Fruit fly (Drosophila melanogaster) whole organism, embryonic: ENCODE results near the gene CG14715.

ENCODE experiments used
- BEAF-32 ChIP-seq: fragments of 200-800 bp; sonication (Bioruptor generic); optimal IDR thresholded peaks from 3 replicates; lab custom pipeline; 2017; ENCODE audit warnings: missing biosample characterization, missing genetic modification characterization, mild to moderate bottlenecking, moderate library complexity, missing genetic modification reagents
- C15 ChIP-seq: fragments of 200-800 bp; sonication (Bioruptor generic); IDR thresholded peaks from 3 replicates; pipeline ENCODE4 v1.3.6; 2022; ENCODE audit warnings: missing biosample characterization, missing genetic modification characterization
- CG11247 ChIP-seq: fragments of 200-800 bp; sonication (Bioruptor generic); IDR thresholded peaks from 2 replicates; pipeline ENCODE4 v1.3.6; 2022; ENCODE audit warnings: missing biosample characterization, missing genetic modification characterization
- CG11504 ChIP-seq: fragments of 200-800 bp; sonication (Bioruptor generic); optimal IDR thresholded peaks from 3 replicates; lab custom pipeline; 2019; ENCODE audit warnings: missing biosample characterization, mild to moderate bottlenecking, missing genetic modification characterization, moderate library complexity
- CG1603 ChIP-seq: fragments of 200-800 bp; sonication (Bioruptor generic); optimal IDR thresholded peaks from 2 replicates; lab custom pipeline; 2019; ENCODE audit warnings: missing biosample characterization, mild to moderate bottlenecking, missing genetic modification characterization, moderate library complexity
- CG17328 ChIP-seq: fragments of 200-800 bp; sonication (Bioruptor generic); IDR thresholded peaks from 2 replicates; pipeline ENCODE4 v1.3.6; 2022; ENCODE audit warnings: missing biosample characterization, missing genetic modification characterization
- CG18599 ChIP-seq: fragments of 200-800 bp; sonication (Bioruptor generic); optimal IDR thresholded peaks from 3 replicates; lab custom pipeline; 2017; ENCODE audit warnings: missing biosample characterization, missing genetic modification characterization, mild to moderate bottlenecking, moderate library complexity, missing genetic modification reagents
- CG18619 ChIP-seq: fragments of 200-800 bp; sonication (Bioruptor generic); optimal IDR thresholded peaks from 3 replicates; lab custom pipeline; 2017; ENCODE audit warnings: missing biosample characterization, mild to moderate bottlenecking, missing genetic modification characterization
- CG30431 ChIP-seq: fragments of 200-800 bp; sonication (Bioruptor generic); optimal IDR thresholded peaks from 2 replicates; lab custom pipeline; 2017; ENCODE audit warnings: missing biosample characterization, missing genetic modification characterization
- CG3163 ChIP-seq: fragments of 200-800 bp; sonication (Bioruptor generic); optimal IDR thresholded peaks from 3 replicates; lab custom pipeline; 2016; ENCODE audit warnings: missing biosample characterization, missing genetic modification characterization
- CG32532 ChIP-seq: fragments of 200-800 bp; sonication (Bioruptor generic); IDR thresholded peaks from 2 replicates; pipeline ENCODE4 v1.3.6; 2022; ENCODE audit warnings: missing biosample characterization, missing genetic modification characterization
- CG34376 ChIP-seq: fragments of 200-800 bp; sonication (Bioruptor generic); optimal IDR thresholded peaks from 2 replicates; lab custom pipeline; 2018; ENCODE audit warnings: missing biosample characterization, mild to moderate bottlenecking, missing genetic modification characterization
- CG3726 ChIP-seq: fragments of 200-800 bp; sonication (Bioruptor generic); IDR thresholded peaks from 3 replicates; pipeline ENCODE4, ENCODE4 v1.3.6; 2022; ENCODE audit warnings: missing biosample characterization, missing genetic modification characterization
- CG6689 ChIP-seq: fragments of 200-800 bp; sonication (Bioruptor generic); IDR thresholded peaks from 2 replicates; pipeline ENCODE4 v1.3.6; 2022; ENCODE audit warnings: missing biosample characterization, missing genetic modification characterization
- CG9876 ChIP-seq: fragments of 200-800 bp; sonication (Bioruptor generic); optimal IDR thresholded peaks from 2 replicates; lab custom pipeline; 2016; ENCODE audit warnings: missing biosample characterization, missing genetic modification characterization
- Dip2 ChIP-seq: fragments of 200-800 bp; sonication (Bioruptor generic); IDR thresholded peaks from 2 replicates; pipeline ENCODE4 v1.3.6; 2022; ENCODE audit warnings: missing biosample characterization, missing genetic modification characterization
- Doc2 ChIP-seq: fragments of 200-800 bp; sonication (Bioruptor generic); IDR thresholded peaks from 2 replicates; pipeline ENCODE4 v1.3.6; 2022; ENCODE audit warnings: missing biosample characterization, missing genetic modification characterization
- Drgx ChIP-seq: fragments of 200-800 bp; sonication (Bioruptor generic); IDR thresholded peaks from 2 replicates; pipeline ENCODE4 v1.3.6; 2022; ENCODE audit warnings: missing biosample characterization, missing genetic modification characterization
- GATAe ChIP-seq: fragments of 200-800 bp; sonication (Bioruptor generic); conservative IDR thresholded peaks from 2 replicates; pipeline ENCODE4 v1.3.6; 2022; ENCODE audit warnings: missing biosample characterization, missing genetic modification characterization
- Hand ChIP-seq: fragments of 200-800 bp; sonication (Bioruptor generic); optimal IDR thresholded peaks from 2 replicates; lab custom pipeline; 2017; ENCODE audit warnings: mild to moderate bottlenecking, missing biosample characterization, missing genetic modification reagents, missing genetic modification characterization
- HmgZ ChIP-seq: fragments of 200-800 bp; sonication (Bioruptor generic); optimal IDR thresholded peaks from 2 replicates; lab custom pipeline; 2018; ENCODE audit warnings: missing biosample characterization, mild to moderate bottlenecking, missing genetic modification characterization
- Hr39 ChIP-seq: fragments of >200 bp; optimal IDR thresholded peaks from 2 replicates; lab custom pipeline; 2017
- Hsf ChIP-seq: fragments of 200-800 bp; sonication (Bioruptor generic); optimal IDR thresholded peaks from 3 replicates; lab custom pipeline; 2016; ENCODE audit warnings: missing biosample characterization, missing genetic modification characterization
- Meics ChIP-seq: fragments of 200-800 bp; sonication (Bioruptor generic); optimal IDR thresholded peaks from 2 replicates; lab custom pipeline; 2017; ENCODE audit warnings: missing biosample characterization, mild to moderate bottlenecking, missing genetic modification characterization
- Mes4 ChIP-seq: fragments of 200-800 bp; sonication (Bioruptor generic); optimal IDR thresholded peaks from 2 replicates; lab custom pipeline; 2016; ENCODE audit warnings: missing biosample characterization, missing genetic modification characterization
- Nf-YB ChIP-seq: fragments of 200-800 bp; sonication (Bioruptor generic); optimal IDR thresholded peaks from 3 replicates; lab custom pipeline; 2019; ENCODE audit warnings: missing biosample characterization, mild to moderate bottlenecking, missing genetic modification characterization, moderate library complexity
- Optix ChIP-seq: fragments of 200-800 bp; sonication (Bioruptor generic); IDR thresholded peaks from 3 replicates; pipeline ENCODE4 v1.3.6; 2022; ENCODE audit warnings: missing biosample characterization, missing genetic modification characterization
- PHDP ChIP-seq: fragments of 200-800 bp; sonication (Bioruptor generic); optimal IDR thresholded peaks from 3 replicates; lab custom pipeline; 2018; ENCODE audit warnings: missing biosample characterization, mild to moderate bottlenecking, missing genetic modification characterization, moderate library complexity
- Ravus ChIP-seq: fragments of 200-800 bp; sonication (Bioruptor generic); IDR thresholded peaks from 2 replicates; pipeline ENCODE4 v1.3.6; 2022; ENCODE audit warnings: missing biosample characterization, missing genetic modification characterization
- Sin3A ChIP-seq: fragments of >200 bp; optimal IDR thresholded peaks from 2 replicates; lab custom pipeline; 2018
- Sox100B ChIP-seq: fragments of 200-800 bp; sonication (Bioruptor generic); optimal IDR thresholded peaks from 3 replicates; lab custom pipeline; 2018; ENCODE audit warnings: missing biosample characterization, mild to moderate bottlenecking, missing genetic modification characterization
- Xbp1 ChIP-seq: fragments of 200-800 bp; sonication (Bioruptor generic); optimal IDR thresholded peaks from 3 replicates; lab custom pipeline; 2016; ENCODE audit warnings: missing biosample characterization, mild to moderate bottlenecking, missing genetic modification characterization
- ash1 ChIP-seq: fragments of 200-800 bp; sonication (Bioruptor generic); optimal IDR thresholded peaks from 2 replicates; lab custom pipeline; 2018; ENCODE audit warnings: missing biosample characterization, mild to moderate bottlenecking, missing genetic modification characterization
- chif ChIP-seq, 2 experiments: fragments of 200-800 bp; sonication (Bioruptor generic); optimal IDR thresholded peaks; 3 replicates each; lab custom pipeline; 2016; ENCODE audit warnings: missing biosample characterization in 2 of 2, missing genetic modification characterization in 2 of 2
- chm ChIP-seq: fragments of 200-800 bp; sonication (Bioruptor generic); IDR thresholded peaks from 2 replicates; pipeline ENCODE4 v1.3.6; 2022; ENCODE audit warnings: missing biosample characterization, missing genetic modification characterization
- ci ChIP-seq: fragments of 200-800 bp; sonication (Bioruptor generic); IDR thresholded peaks from 3 replicates; pipeline ENCODE4 v1.3.6; 2022; ENCODE audit warnings: missing biosample characterization, missing genetic modification characterization
- dpn ChIP-seq, 2 experiments: fragments of 200-800 bp; sonication (Bioruptor generic); optimal IDR thresholded peaks; 3 replicates each; lab custom pipeline; 2016; ENCODE audit warnings: missing biosample characterization in 2 of 2, missing genetic modification characterization in 2 of 2
- eve ChIP-seq, 2 experiments: fragments of >200 bp; optimal IDR thresholded peaks; 2 replicates each; lab custom pipeline; 2017; ENCODE audit warnings: missing biosample characterization in 2 of 2, missing genetic modification characterization in 2 of 2
- gsb-n ChIP-seq: fragments of 200-800 bp; sonication (Bioruptor generic); optimal IDR thresholded peaks from 3 replicates; lab custom pipeline; 2018; ENCODE audit warnings: missing biosample characterization, mild to moderate bottlenecking, missing genetic modification characterization
- inv ChIP-seq: fragments of 200-800 bp; sonication (Bioruptor generic); IDR thresholded peaks from 2 replicates; pipeline ENCODE4 v1.3.6; 2022; ENCODE audit warnings: missing biosample characterization, missing genetic modification characterization; ENCODE audit not compliant: partially characterized antibody
- jumu ChIP-seq: fragments of 200-800 bp; sonication (Bioruptor generic); optimal IDR thresholded peaks from 3 replicates; lab custom pipeline; 2016; ENCODE audit warnings: missing biosample characterization, missing genetic modification characterization
- knrl ChIP-seq: fragments of 200-800 bp; sonication (Bioruptor generic); IDR thresholded peaks from 3 replicates; pipeline ENCODE4 v1.3.6; 2022; ENCODE audit warnings: missing biosample characterization, missing genetic modification characterization; ENCODE audit not compliant: partially characterized antibody
- nerfin-2 ChIP-seq: fragments of 200-800 bp; sonication (Bioruptor generic); IDR thresholded peaks from 2 replicates; pipeline ENCODE4 v1.3.6; 2022; ENCODE audit warnings: missing biosample characterization, missing genetic modification characterization; ENCODE audit not compliant: partially characterized antibody
- pan ChIP-seq, 4 experiments: fragments of >200 bp in 3 of 4; fragments of 200-800 bp in 1 of 4; sonication (Bioruptor generic) in 1 of 4; optimal IDR thresholded peaks in 3 of 4; IDR thresholded peaks in 1 of 4; 2 replicates each; pipeline versions ENCODE4 v1.3.6 to Lab custom; 2017 to 2022; ENCODE audit warnings: missing biosample characterization in 2 of 4, missing genetic modification characterization in 2 of 4, mixed read lengths in 1 of 4
- pho ChIP-seq: fragments of 200-800 bp; sonication (Bioruptor generic); optimal IDR thresholded peaks from 2 replicates; lab custom pipeline; 2016; ENCODE audit warnings: missing biosample characterization, missing genetic modification characterization
- pros ChIP-seq: fragments of 200-800 bp; sonication (Bioruptor generic); optimal IDR thresholded peaks from 3 replicates; lab custom pipeline; 2019; ENCODE audit warnings: missing biosample characterization, mild to moderate bottlenecking, missing genetic modification characterization, moderate library complexity
- rib ChIP-seq: fragments of 200-800 bp; sonication (Bioruptor generic); IDR thresholded peaks from 2 replicates; pipeline ENCODE4 v1.3.6; 2022; ENCODE audit warnings: missing biosample characterization, missing genetic modification characterization
- sim ChIP-seq: fragments of 200-800 bp; sonication (Bioruptor generic); IDR thresholded peaks from 2 replicates; pipeline ENCODE4 v1.3.6; 2022; ENCODE audit warnings: missing biosample characterization, missing genetic modification characterization
- slbo ChIP-seq: fragments of 200-800 bp; sonication (Bioruptor generic); IDR thresholded peaks from 2 replicates; pipeline ENCODE4 v1.3.6; 2022; ENCODE audit warnings: missing biosample characterization, missing genetic modification characterization
- slp2 ChIP-seq: fragments of 200-800 bp; sonication (Bioruptor generic); optimal IDR thresholded peaks from 2 replicates; lab custom pipeline; 2016; ENCODE audit warnings: missing biosample characterization, missing genetic modification characterization
- tio ChIP-seq: fragments of 200-800 bp; sonication (Bioruptor generic); optimal IDR thresholded peaks from 2 replicates; lab custom pipeline; 2017; ENCODE audit warnings: missing biosample characterization, missing genetic modification characterization, inconsistent platforms
- tx ChIP-seq: fragments of 200-800 bp; sonication (Bioruptor generic); optimal IDR thresholded peaks from 2 replicates; lab custom pipeline; 2016; ENCODE audit warnings: missing biosample characterization, missing genetic modification characterization

CG14715 gene

DNA sequence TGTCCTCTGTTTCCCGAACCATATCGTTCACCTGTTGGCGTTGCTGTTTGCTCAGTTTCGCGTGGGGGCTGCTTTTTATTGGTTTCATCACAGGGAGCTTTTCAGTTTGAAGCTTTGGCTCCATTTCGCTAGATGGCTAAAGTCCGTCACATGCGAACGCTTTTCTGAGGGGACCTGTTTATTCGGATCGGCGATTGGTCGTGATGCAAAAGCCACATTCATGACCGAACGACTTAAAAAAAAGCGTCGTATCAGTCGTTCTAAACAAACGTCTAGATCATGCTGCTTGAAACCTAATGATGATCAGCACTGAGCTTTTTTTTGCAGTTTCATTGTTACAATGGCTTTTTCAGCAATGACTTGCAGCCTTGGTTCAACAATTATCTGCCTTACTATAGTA is 15.9 kb downstream of the CG14715 start, which contains the start of gene CG6908 (continued):
- no peak for TF ChIP-seq CG6689 (GFP tag; lab: Robert Waterston, UW)
- TF ChIP-seq GATAe, result no peak
- TF ChIP-seq HmgZ (tag; lab: Kevin White, UChicago), result peak; percentile 44
- no peak for TF ChIP-seq Hsf (GFP tag; lab: Kevin White, UChicago)
- TF ChIP-seq CG18599, result peak; percentile 10
- TF ChIP-seq CG30431 (GFP tag; lab: Kevin White, UChicago), result no peak
- no peak for TF ChIP-seq sim (GFP tag; lab: Robert Waterston, UW)
- no peak for TF ChIP-seq Doc2 (GFP tag; lab: Robert Waterston, UW)
- no peak for TF ChIP-seq rib (GFP tag; lab: Robert Waterston, UW)
- no peak for TF ChIP-seq Mes4 (GFP tag; lab: Kevin White, UChicago)
- TF ChIP-seq tio, result no peak
- no peak for TF ChIP-seq CG11504
- no peak for TF ChIP-seq CG3163 (GFP tag; lab: Kevin White, UChicago)
- TF ChIP-seq Dip2 (GFP tag; lab: Robert Waterston, UW), result no peak
- TF ChIP-seq CG17328 (GFP tag; lab: Robert Waterston, UW), result no peak
- TF ChIP-seq CG18619 (GFP tag; lab: Kevin White, UChicago), result no peak
- TF ChIP-seq Sin3A (lab: Kevin White, UChicago), result no peak
- no peak for TF ChIP-seq chif (GFP tag; optimal IDR thresholded peaks at IDR 0.05; lab: Kevin White, UChicago)
- peak; percentile 83 for TF ChIP-seq Nf-YB (GFP tag; lab: Kevin White, UChicago)
- TF ChIP-seq Xbp1, result no peak
- TF ChIP-seq Sox100B (GFP tag; lab: Kevin White, UChicago), result no peak
- no peak for TF ChIP-seq C15 (GFP tag; lab: Robert Waterston, UW)
- no peak for TF ChIP-seq slp2 (GFP tag; lab: Kevin White, UChicago)
- TF ChIP-seq Meics (GFP tag; lab: Kevin White, UChicago), result no peak
- no peak for TF ChIP-seq BEAF-32 (GFP tag; lab: Kevin White, UChicago)
- no peak for TF ChIP-seq tx (GFP tag; lab: Kevin White, UChicago)
- no peak for TF ChIP-seq Hr39 (lab: Kevin White, UChicago)
- TF ChIP-seq ash1, result no peak
- TF ChIP-seq inv (GFP tag; lab: Robert Waterston, UW), result no peak
- TF ChIP-seq nerfin-2 (GFP tag; lab: Robert Waterston, UW), result no peak
- TF ChIP-seq CG34376 (GFP tag; lab: Kevin White, UChicago), result peak; percentile 46
- no peak for TF ChIP-seq pan (optimal IDR thresholded peaks at IDR 0.05; lab: Kevin White, UChicago)
- peak in 1 of 2 experiments; percentile 24 for TF ChIP-seq pan (GFP tag; optimal IDR thresholded peaks at IDR 0.05 in 1 of 2, IDR thresholded peaks at IDR 0.05 in 1 of 2)
- TF ChIP-seq Hand (GFP tag; lab: Kevin White, UChicago), result no peak
- TF ChIP-seq CG9876 (GFP tag; lab: Kevin White, UChicago), result no peak
- no peak for TF ChIP-seq CG3726 (GFP tag; lab: Robert Waterston, UW)
- no peak for TF ChIP-seq knrl (GFP tag; lab: Robert Waterston, UW)
- TF ChIP-seq Ravus, result no peak
- TF ChIP-seq eve (GFP tag; optimal IDR thresholded peaks at IDR 0.05; lab: Kevin White, UChicago), result no peak
- no peak for TF ChIP-seq chm (GFP tag; lab: Robert Waterston, UW)
- no peak for TF ChIP-seq CG11247
- TF ChIP-seq ci (GFP tag; lab: Robert Waterston, UW), result peak; percentile 39; the same call in 2 of the 3 replicates
- TF ChIP-seq jumu (GFP tag; lab: Kevin White, UChicago), result no peak
- no peak for TF ChIP-seq pros (GFP tag; lab: Kevin White, UChicago)
- peak; percentile 33; the same call in 1 of the 2 replicates for TF ChIP-seq slbo
- TF ChIP-seq Drgx (GFP tag; lab: Robert Waterston, UW), result 0 out of 2 replicates have a peak, but pooled peaks have one; percentile 11
- no peak for TF ChIP-seq Optix (GFP tag; lab: Robert Waterston, UW)
- peak; percentile 11 for TF ChIP-seq PHDP (tag; lab: Kevin White, UChicago)
- no peak for TF ChIP-seq CG32532 (GFP tag; lab: Robert Waterston, UW)
- TF ChIP-seq dpn (GFP tag; optimal IDR thresholded peaks at IDR 0.05; lab: Kevin White, UChicago), result no peak
- TF ChIP-seq CG1603 (tag; lab: Kevin White, UChicago), result no peak
- no peak for TF ChIP-seq gsb-n (tag; lab: Kevin White, UChicago)
- no peak for TF ChIP-seq pho (GFP tag; lab: Kevin White, UChicago)
